Fruit fly (Drosophila melanogaster) whole organism, embryonic: ENCODE measurements around the gene Tti1.

Experiments
- Atf-2 ChIP-seq: fragments of 200-800 bp; sonication (Bioruptor generic); optimal IDR thresholded peaks from 2 replicates; lab custom pipeline; 2016; ENCODE audit warnings: missing biosample characterization, missing genetic modification characterization
- BEAF-32 ChIP-seq: fragments of 200-800 bp; sonication (Bioruptor generic); optimal IDR thresholded peaks from 3 replicates; lab custom pipeline; 2017; ENCODE audit warnings: missing biosample characterization, missing genetic modification characterization, mild to moderate bottlenecking, moderate library complexity, missing genetic modification reagents
- CG10147 ChIP-seq: fragments of 200-800 bp; sonication (Bioruptor generic); optimal IDR thresholded peaks from 2 replicates; lab custom pipeline; 2019; ENCODE audit warnings: missing biosample characterization, mild to moderate bottlenecking, missing genetic modification characterization, moderate library complexity
- CG10565 ChIP-seq: fragments of 200-800 bp; sonication (Bioruptor generic); optimal IDR thresholded peaks from 3 replicates; lab custom pipeline; 2016; ENCODE audit warnings: missing biosample characterization, mild to moderate bottlenecking, missing genetic modification characterization
- CG11560 ChIP-seq: fragments of 200-800 bp; sonication (Bioruptor generic); IDR thresholded peaks from 3 replicates; pipeline ENCODE4 v1.3.6; 2022; ENCODE audit warnings: missing biosample characterization, missing genetic modification characterization
- CG11696 ChIP-seq: fragments of 200-800 bp; sonication (Bioruptor generic); IDR thresholded peaks from 2 replicates; pipeline ENCODE4 v1.3.6; 2022; ENCODE audit warnings: missing biosample characterization, missing genetic modification characterization
- CG12219 ChIP-seq: fragments of 200-800 bp; sonication (Bioruptor generic); optimal IDR thresholded peaks from 3 replicates; lab custom pipeline; 2018; ENCODE audit warnings: missing biosample characterization, mild to moderate bottlenecking, missing genetic modification characterization
- CG15479 ChIP-seq: fragments of 200-800 bp; sonication (Bioruptor generic); optimal IDR thresholded peaks from 3 replicates; lab custom pipeline; 2019; ENCODE audit warnings: missing biosample characterization, mild to moderate bottlenecking, missing genetic modification characterization, moderate library complexity
- CG18011 ChIP-seq: fragments of 200-800 bp; sonication (Bioruptor generic); optimal IDR thresholded peaks from 2 replicates; lab custom pipeline; 2017; ENCODE audit warnings: missing biosample characterization, missing genetic modification characterization, mild to moderate bottlenecking, moderate library complexity, missing genotype
- CG4404 ChIP-seq: fragments of 200-800 bp; sonication (Bioruptor generic); IDR thresholded peaks from 2 replicates; pipeline ENCODE4 v1.3.6; 2022; ENCODE audit warnings: missing biosample characterization, missing genetic modification characterization
- CG4617 ChIP-seq: fragments of 200-800 bp; sonication (Bioruptor generic); optimal IDR thresholded peaks from 3 replicates; lab custom pipeline; 2016; ENCODE audit warnings: missing biosample characterization, missing genetic modification characterization, borderline replicate concordance
- CG4707 ChIP-seq: fragments of 200-800 bp; sonication (Bioruptor generic); optimal IDR thresholded peaks from 2 replicates; lab custom pipeline; 2018; ENCODE audit warnings: missing biosample characterization, mild to moderate bottlenecking, missing genetic modification characterization, moderate library complexity
- CG6791 ChIP-seq: fragments of 200-800 bp; sonication (Bioruptor generic); IDR thresholded peaks from 3 replicates; pipeline ENCODE4 v1.3.6; 2022; ENCODE audit warnings: missing biosample characterization, missing genetic modification characterization; ENCODE audit not compliant: partially characterized antibody
- CG6854 ChIP-seq: fragments of 200-800 bp; sonication (Bioruptor generic); optimal IDR thresholded peaks from 3 replicates; lab custom pipeline; 2017; ENCODE audit warnings: missing biosample characterization, mild to moderate bottlenecking, missing genetic modification characterization
- CG8089 ChIP-seq: fragments of 200-800 bp; sonication (Bioruptor generic); optimal IDR thresholded peaks from 3 replicates; lab custom pipeline; 2016; ENCODE audit warnings: missing biosample characterization, missing genetic modification characterization
- CG9797 ChIP-seq: fragments of 200-800 bp; sonication (Bioruptor generic); optimal IDR thresholded peaks from 3 replicates; lab custom pipeline; 2018; ENCODE audit warnings: missing biosample characterization, mild to moderate bottlenecking, missing genetic modification characterization
- Dp ChIP-seq: fragments of 200-800 bp; sonication (Bioruptor generic); optimal IDR thresholded peaks from 2 replicates; lab custom pipeline; 2018; ENCODE audit warnings: missing biosample characterization, mild to moderate bottlenecking, missing genetic modification characterization, moderate library complexity
- E2f2 ChIP-seq: fragments of 200-800 bp; sonication (Bioruptor generic); IDR thresholded peaks from 2 replicates; pipeline ENCODE4 v1.3.6; 2022; ENCODE audit warnings: missing biosample characterization, missing genetic modification characterization
- ERR ChIP-seq: fragments of 200-800 bp; sonication (Bioruptor generic); optimal IDR thresholded peaks from 2 replicates; lab custom pipeline; 2016; ENCODE audit warnings: missing biosample characterization, missing genetic modification characterization
- Ets65A ChIP-seq: fragments of 200-800 bp; sonication (Bioruptor generic); peaks from one replicate; lab custom pipeline; 2016; ENCODE audit warnings: missing biosample characterization, missing genetic modification characterization
- Fer2 ChIP-seq: fragments of 200-800 bp; sonication (Bioruptor generic); optimal IDR thresholded peaks from 2 replicates; lab custom pipeline; 2018; ENCODE audit warnings: missing biosample characterization, mild to moderate bottlenecking, missing genetic modification characterization, moderate library complexity
- Gsc ChIP-seq: fragments of 200-800 bp; sonication (Bioruptor generic); IDR thresholded peaks from 2 replicates; pipeline ENCODE4 v1.3.6; 2022; ENCODE audit warnings: missing biosample characterization, missing genetic modification characterization
- H2.0 ChIP-seq: fragments of 200-800 bp; sonication (Bioruptor generic); IDR thresholded peaks from 2 replicates; pipeline ENCODE4 v1.3.6; 2022; ENCODE audit warnings: missing biosample characterization, missing genetic modification characterization
- Hr39 ChIP-seq: fragments of >200 bp; optimal IDR thresholded peaks from 2 replicates; lab custom pipeline; 2017
- MBD-R2 ChIP-seq: fragments of 200-800 bp; sonication (Bioruptor generic); IDR thresholded peaks from 2 replicates; pipeline ENCODE4 v1.3.6; 2022; ENCODE audit warnings: missing biosample characterization, missing genetic modification characterization
- MESR4 ChIP-seq: fragments of 200-800 bp; sonication (Bioruptor generic); optimal IDR thresholded peaks from 2 replicates; lab custom pipeline; 2018; ENCODE audit warnings: missing biosample characterization, mild to moderate bottlenecking, missing genetic modification characterization, moderate library complexity
- Meics ChIP-seq: fragments of 200-800 bp; sonication (Bioruptor generic); optimal IDR thresholded peaks from 2 replicates; lab custom pipeline; 2017; ENCODE audit warnings: missing biosample characterization, mild to moderate bottlenecking, missing genetic modification characterization
- Myb ChIP-seq: fragments of 200-800 bp; sonication (Bioruptor generic); optimal IDR thresholded peaks from 2 replicates; lab custom pipeline; 2016; ENCODE audit warnings: missing biosample characterization, missing genetic modification characterization
- Sin3A ChIP-seq: fragments of >200 bp; optimal IDR thresholded peaks from 2 replicates; lab custom pipeline; 2018
- TFAM ChIP-seq: fragments of 200-800 bp; sonication (Bioruptor generic); optimal IDR thresholded peaks from 2 replicates; lab custom pipeline; 2017; ENCODE audit warnings: missing biosample characterization, missing genetic modification characterization, inconsistent platforms
- bigmax ChIP-seq: fragments of 200-800 bp; sonication (Bioruptor generic); optimal IDR thresholded peaks from 2 replicates; lab custom pipeline; 2018; ENCODE audit warnings: missing biosample characterization, mild to moderate bottlenecking, missing genetic modification characterization
- cad ChIP-seq: fragments of >200 bp; optimal IDR thresholded peaks from 2 replicates; lab custom pipeline; 2017; ENCODE audit warnings: missing biosample characterization, missing genetic modification characterization
- chinmo ChIP-seq: fragments of 200-800 bp; sonication (Bioruptor generic); IDR thresholded peaks from 4 replicates; pipeline ENCODE4 v1.3.6; 2022; ENCODE audit warnings: missing biosample characterization, missing genetic modification characterization; ENCODE audit not compliant: partially characterized antibody
- da ChIP-seq: fragments of 200-800 bp; sonication (Bioruptor generic); optimal IDR thresholded peaks from 2 replicates; lab custom pipeline; 2016; ENCODE audit warnings: missing biosample characterization, missing genetic modification characterization
- dysf ChIP-seq: fragments of 200-800 bp; sonication (Bioruptor generic); IDR thresholded peaks from 3 replicates; pipeline ENCODE4 v1.3.6; 2022; ENCODE audit warnings: missing biosample characterization, missing genetic modification characterization
- eve ChIP-seq, 2 experiments: fragments of >200 bp; optimal IDR thresholded peaks; 2 replicates each; lab custom pipeline; 2017; ENCODE audit warnings: missing biosample characterization in 2 of 2, missing genetic modification characterization in 2 of 2
- fd64A ChIP-seq: fragments of 200-800 bp; sonication (Bioruptor generic); optimal IDR thresholded peaks from 3 replicates; lab custom pipeline; 2018; ENCODE audit warnings: missing biosample characterization, mild to moderate bottlenecking, missing genetic modification characterization
- fd96Cb ChIP-seq: fragments of 200-800 bp; sonication (Bioruptor generic); optimal IDR thresholded peaks from 2 replicates; lab custom pipeline; 2018; ENCODE audit warnings: missing biosample characterization, mild to moderate bottlenecking, missing genetic modification characterization, moderate library complexity
- gce ChIP-seq: fragments of 200-800 bp; sonication (Bioruptor generic); IDR thresholded peaks from 3 replicates; pipeline ENCODE4 v1.3.6; 2022; ENCODE audit warnings: missing biosample characterization, missing genetic modification characterization
- gfzf ChIP-seq: fragments of 200-800 bp; sonication (Bioruptor generic); optimal IDR thresholded peaks from 2 replicates; lab custom pipeline; 2016; ENCODE audit warnings: missing biosample characterization, mild to moderate bottlenecking, missing genetic modification characterization, moderate library complexity
- grau ChIP-seq: fragments of 200-800 bp; optimal IDR thresholded peaks from 3 replicates; lab custom pipeline; 2019; ENCODE audit warnings: missing biosample characterization, mild to moderate bottlenecking, missing genetic modification characterization, moderate library complexity
- hth ChIP-seq: fragments of >200 bp; optimal IDR thresholded peaks from 2 replicates; lab custom pipeline; 2017; ENCODE audit warnings: inconsistent platforms
- phol ChIP-seq: fragments of 200-800 bp; sonication (Bioruptor generic); optimal IDR thresholded peaks from 3 replicates; lab custom pipeline; 2018; ENCODE audit warnings: missing biosample characterization, mild to moderate bottlenecking, missing genetic modification characterization, moderate library complexity
- prd ChIP-seq, 3 experiments: fragments of >200 bp in 2 of 3; fragments of 200-800 bp in 1 of 3; sonication (Bioruptor generic) in 1 of 3; optimal IDR thresholded peaks in 2 of 3; IDR thresholded peaks in 1 of 3; 2 replicates in 2 of 3; 3 replicates in 1 of 3; pipeline versions ENCODE4 v1.3.6 to Lab custom; 2017 to 2022; ENCODE audit warnings: missing biosample characterization in 1 of 3, missing genetic modification characterization in 1 of 3
- pzg ChIP-seq: fragments of 200-800 bp; sonication (Bioruptor generic); optimal IDR thresholded peaks from 3 replicates; lab custom pipeline; 2018; ENCODE audit warnings: missing biosample characterization, mild to moderate bottlenecking, missing genetic modification characterization, moderate library complexity
- sens ChIP-seq: fragments of 200-800 bp; sonication (Bioruptor generic); peaks from one replicate; lab custom pipeline; 2016; ENCODE audit warnings: missing biosample characterization, missing genetic modification characterization
- sna ChIP-seq: fragments of 200-800 bp; sonication (Bioruptor generic); IDR thresholded peaks from 2 replicates; pipeline ENCODE4 v1.3.6; 2022; ENCODE audit warnings: missing biosample characterization, missing genetic modification characterization; ENCODE audit not compliant: partially characterized antibody
- z ChIP-seq: fragments of 200-800 bp; sonication (Bioruptor generic); IDR thresholded peaks from 3 replicates; pipeline ENCODE4 v1.3.6; 2022; ENCODE audit warnings: missing biosample characterization, missing genetic modification characterization

Gene Tti1

dm6 chr3R:9747900-9748663 is 6.4 kb downstream of the Tti1 start:
- TF ChIP-seq CG18011: no peak
- TF ChIP-seq Myb (GFP tag; lab: Kevin White, UChicago): peak; percentile 15
- TF ChIP-seq CG4617 (GFP tag; lab: Kevin White, UChicago): peak; percentile 70
- peak; percentile 85 for TF ChIP-seq gfzf
- peak; percentile 60 for TF ChIP-seq MESR4 (GFP tag; lab: Kevin White, UChicago)
- TF ChIP-seq eve (GFP tag; optimal IDR thresholded peaks at IDR 0.05; lab: Kevin White, UChicago): no peak
- TF ChIP-seq cad (GFP tag; lab: Kevin White, UChicago): no peak
- TF ChIP-seq CG9797: peak; percentile 42
- peak; percentile 80 for TF ChIP-seq E2f2 (GFP tag; lab: Robert Waterston, UW)
- TF ChIP-seq CG6854: no peak
- no peak for TF ChIP-seq da (GFP tag; lab: Kevin White, UChicago)
- no peak for TF ChIP-seq fd96Cb (tag; lab: Kevin White, UChicago)
- TF ChIP-seq Dp (GFP tag; lab: Kevin White, UChicago): peak; percentile 75
- TF ChIP-seq CG11696 (GFP tag; lab: Robert Waterston, UW): no peak
- TF ChIP-seq Atf-2 (GFP tag; lab: Kevin White, UChicago): no peak
- TF ChIP-seq CG15479 (GFP tag; lab: Kevin White, UChicago): no peak
- TF ChIP-seq pzg (GFP tag; lab: Kevin White, UChicago): peak; percentile 50
- TF ChIP-seq sens: peak; percentile 18
- TF ChIP-seq grau: no peak
- TF ChIP-seq sna (GFP tag; lab: Robert Waterston, UW): no peak
- TF ChIP-seq bigmax: peak; percentile 90
- TF ChIP-seq prd (optimal IDR thresholded peaks at IDR 0.05; lab: Kevin White, UChicago): no peak
- TF ChIP-seq prd (GFP tag; IDR thresholded peaks at IDR 0.05; lab: Robert Waterston, UW): no peak
- peak; percentile 15; the same call in 1 of the 2 replicates for TF ChIP-seq MBD-R2 (GFP tag; lab: Robert Waterston, UW)
- no peak for TF ChIP-seq H2.0 (GFP tag; lab: Robert Waterston, UW)

- peak; percentile 42 for TF ChIP-seq BEAF-32 (GFP tag; lab: Kevin White, UChicago)
- no peak for TF ChIP-seq CG4404 (GFP tag; lab: Robert Waterston, UW)
Observed at dm6 chr3R:9747875-9747899, 6.8 kb downstream of the Tti1 start, which contains the start of gene PpD3. Gene PpD3 (plus strand): TSS chr3R:9747875.

- TF ChIP-seq CG8089 (GFP tag; lab: Kevin White, UChicago) (no peak), gfzf (no peak), Fer2 (peak; percentile 55), Hr39 (lab: Kevin White, UChicago) (no peak), Sin3A (lab: Kevin White, UChicago) (peak; percentile 55), gce (GFP tag; lab: Robert Waterston, UW) (no peak), ERR (GFP tag; lab: Kevin White, UChicago) (peak; percentile 29), Gsc (GFP tag; lab: Robert Waterston, UW) (no peak), Ets65A (peak; percentile 73), chinmo (peak; percentile 90), phol (tag; lab: Kevin White, UChicago) (peak; percentile 45), CG10565 (GFP tag; lab: Kevin White, UChicago) (no peak), z (GFP tag; lab: Robert Waterston, UW) (no peak), TFAM (no peak), CG11560 (tag; lab: Robert Waterston, UW) (peak; percentile 44; the same call in 1 of the 3 replicates), CG10147 (GFP tag; lab: Kevin White, UChicago) (no peak), CG4707 (GFP tag; lab: Kevin White, UChicago) (no peak), MESR4 (GFP tag; lab: Kevin White, UChicago) (peak; percentile 82), hth (lab: Kevin White, UChicago) (no peak), CG6791 (GFP tag; lab: Robert Waterston, UW) (peak; percentile 72), CG12219 (GFP tag; lab: Kevin White, UChicago) (peak; percentile 4), fd64A (peak; percentile 4), dysf (GFP tag; lab: Robert Waterston, UW) (peak; percentile 67; the same call in 2 of the 3 replicates), H2.0 (GFP tag; lab: Robert Waterston, UW) (no peak), Meics (GFP tag; lab: Kevin White, UChicago) (no peak), cad (GFP tag; lab: Kevin White, UChicago) (no peak)
Observed at dm6 chr3R:9747272-9747874, 7.1 kb downstream of the Tti1 start, which contains the start of gene CG12948. Gene CG12948 (minus strand): TSS chr3R:9747744.
